Fruit fly (Drosophila melanogaster): Measurements from ENCODE around the gene CG18787.
A peak's percentile ranks its signal among the peaks of the same experiment; 100 is the strongest.

CG18787 gene

DNA sequence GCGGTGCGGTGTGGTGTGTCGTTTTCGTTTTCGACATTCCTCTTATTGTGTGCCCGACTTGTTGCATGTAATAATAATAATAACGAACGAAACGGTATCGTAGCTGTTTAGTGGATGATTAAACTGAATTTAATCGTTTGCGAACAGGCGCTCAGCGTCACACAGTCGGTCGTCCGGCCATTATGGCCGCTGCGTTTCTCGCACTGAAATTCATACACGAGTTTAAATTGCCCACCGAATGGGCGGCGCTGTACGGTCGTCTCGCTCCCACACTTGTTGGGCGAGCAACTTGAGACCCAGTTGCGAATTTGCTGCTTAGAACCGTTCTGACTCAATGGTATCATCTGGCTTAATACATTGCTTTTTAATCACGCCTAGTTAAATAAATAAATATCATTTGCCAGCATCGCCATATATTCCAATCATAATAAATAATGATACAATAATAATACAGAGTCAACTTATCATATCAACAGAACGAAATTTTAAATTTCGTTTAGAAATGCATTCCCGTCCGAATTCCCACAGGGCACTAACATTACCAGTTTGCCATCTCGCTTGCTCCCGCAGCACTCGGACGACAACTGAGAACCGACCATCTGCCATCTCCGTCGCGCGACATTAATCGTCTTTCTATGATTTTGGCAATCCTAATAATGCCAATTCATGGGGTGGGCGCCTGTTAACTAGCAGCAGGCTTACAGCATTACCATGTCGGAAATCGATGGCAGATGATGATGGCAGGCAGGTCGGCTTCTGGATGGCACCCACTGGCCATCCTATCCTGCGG lies 11.9 kb upstream of the CG18787 start (continued):
- TF ChIP-seq Doc2 (GFP tag; IDR thresholded peaks at IDR 0.05) (no peak), ato (GFP tag; IDR thresholded peaks at IDR 0.05; ENCODE audit: partially characterized antibody) (no peak), unc-4 (GFP tag; IDR thresholded peaks at IDR 0.05; ENCODE audit: partially characterized antibody) (no peak), Bdp1 (GFP tag; optimal IDR thresholded peaks at IDR 0.05) (peak; percentile 65), CG11085 (GFP tag; IDR thresholded peaks at IDR 0.05) (no peak), Hmr (GFP tag; optimal IDR thresholded peaks at IDR 0.05) (peak; percentile 95), Pdp1 (GFP tag; optimal IDR thresholded peaks at IDR 0.05) (peak; percentile 48 to 77), bcd (GFP tag; optimal IDR thresholded peaks at IDR 0.05) (peak; percentile 93), Sox102F (GFP tag; optimal IDR thresholded peaks at IDR 0.05) (peak; percentile 86), PHDP (tag; optimal IDR thresholded peaks at IDR 0.05) (peak; percentile 93), ssp (GFP tag; IDR thresholded peaks at IDR 0.05) (no peak), Fer2 (tag; optimal IDR thresholded peaks at IDR 0.05) (peak; percentile 92), CG9797 (GFP tag; optimal IDR thresholded peaks at IDR 0.05) (peak; percentile 13), Dip3 (GFP tag; optimal IDR thresholded peaks at IDR 0.05) (peak; percentile 78), CG4424 (GFP tag; optimal IDR thresholded peaks at IDR 0.05) (peak; percentile 89), CG13775 (GFP tag; optimal IDR thresholded peaks at IDR 0.05) (peak; percentile 87), p53 (GFP tag; optimal IDR thresholded peaks at IDR 0.05) (no peak), CG9215 (GFP tag; IDR thresholded peaks at IDR 0.05) (no peak), Spps (tag; optimal IDR thresholded peaks at IDR 0.05) (peak; percentile 81), CG4404 (GFP tag; IDR thresholded peaks at IDR 0.05) (no peak), shn (GFP tag; optimal IDR thresholded peaks at IDR 0.05) (peak; percentile 78), Hey (tag; optimal IDR thresholded peaks at IDR 0.05) (peak; percentile 66), CG43689 (GFP tag; IDR thresholded peaks at IDR 0.05) (no peak), CG1529 (GFP tag; optimal IDR thresholded peaks at IDR 0.05) (peak; percentile 77), ap (GFP tag; IDR thresholded peaks at IDR 0.05) (no peak), psq (GFP tag; optimal IDR thresholded peaks at IDR 0.05) (no peak), ci (GFP tag; IDR thresholded peaks at IDR 0.05) (no peak), Xbp1 (GFP tag; optimal IDR thresholded peaks at IDR 0.05) (peak; percentile 91), gcm2 (GFP tag; optimal IDR thresholded peaks at IDR 0.05) (no peak), vnd (GFP tag; IDR thresholded peaks at IDR 0.05; ENCODE audit: partially characterized antibody) (no peak), nerfin-2 (GFP tag; IDR thresholded peaks at IDR 0.05; ENCODE audit: partially characterized antibody) (no peak), CG9437 (GFP tag; optimal IDR thresholded peaks at IDR 0.05) (peak; percentile 85), Dp (GFP tag; optimal IDR thresholded peaks at IDR 0.05) (no peak), Bteb2 (GFP tag; optimal IDR thresholded peaks at IDR 0.05) (peak; percentile 77), sima (GFP tag; optimal IDR thresholded peaks at IDR 0.05) (no peak), CG31224 (GFP tag; IDR thresholded peaks at IDR 0.05) (no peak), Jarid2 (GFP tag; optimal IDR thresholded peaks at IDR 0.05) (peak; percentile 73), sob (GFP tag; IDR thresholded peaks at IDR 0.05) (no peak), abd-A (tag; optimal IDR thresholded peaks at IDR 0.05) (peak; percentile 100), CG6765 (GFP tag; optimal IDR thresholded peaks at IDR 0.05) (peak; percentile 87), CG6175 (GFP tag; IDR thresholded peaks at IDR 0.05) (no peak), Atf-2 (GFP tag; optimal IDR thresholded peaks at IDR 0.05) (peak; percentile 47), CG7357 (GFP tag; IDR thresholded peaks at IDR 0.05) (peak; percentile 87), CG15011 (GFP tag; optimal IDR thresholded peaks at IDR 0.05) (peak; percentile 91), CG14710 (tag; optimal IDR thresholded peaks at IDR 0.05) (peak; percentile 86), ab (GFP tag; optimal IDR thresholded peaks at IDR 0.05) (peak; percentile 37), CoRest (tag; optimal IDR thresholded peaks at IDR 0.05) (peak; percentile 97), CG14441 (GFP tag; IDR thresholded peaks at IDR 0.05) (no peak), CG6272 (GFP tag; IDR thresholded peaks at IDR 0.05) (peak; percentile 86), sd (tag; optimal IDR thresholded peaks at IDR 0.05) (peak; percentile 99)

Data from whole organism, embryonic.